Worm (Caenorhabditis elegans) whole organism, L3 larva: ENCODE results near the gene srt-48.
A peak's percentile ranks its signal among the peaks of the same experiment; 100 is the strongest.

Experiments
- ceh-82 ChIP-seq: fragments of 150-350 bp; optimal IDR thresholded peaks from 2 replicates; lab custom pipeline; 2014; ENCODE audit warnings: missing biosample characterization, missing genetic modification characterization
- fkh-2 ChIP-seq: fragments of 150-350 bp; optimal IDR thresholded peaks from 2 replicates; lab custom pipeline; 2014; ENCODE audit warnings: missing biosample characterization, missing genetic modification reagents, missing genetic modification characterization
- pha-4 ChIP-seq: fragments of 150-350 bp; optimal IDR thresholded peaks from 2 replicates; lab custom pipeline; 2014; ENCODE audit warnings: missing biosample characterization, missing genetic modification reagents, missing genetic modification characterization

DNA sequence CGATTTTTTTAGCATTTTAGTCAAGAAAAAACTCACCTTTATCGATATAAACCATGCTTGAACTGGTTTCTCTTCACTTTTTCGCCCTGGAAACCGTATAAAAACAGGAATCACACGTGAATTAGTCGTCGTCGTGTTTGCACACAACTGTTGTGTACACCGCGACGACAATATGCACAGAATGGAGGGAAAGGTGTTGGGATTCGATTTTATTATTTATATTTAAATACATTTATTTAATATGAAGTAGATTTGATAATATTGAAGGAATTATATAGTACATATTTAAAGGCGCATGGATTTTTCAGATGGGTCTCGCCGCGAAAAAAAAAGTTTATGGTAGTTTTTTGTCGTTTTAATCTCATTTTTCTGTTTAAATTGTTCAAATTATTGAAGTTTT is 39.8 kb downstream of the srt-48 start, which contains the start of gene Y41E3.8:
- TF ChIP-seq fkh-2 (tag; lab: Kevin White, UChicago) (no peak), ceh-82 (tag; lab: Kevin White, UChicago) (no peak), pha-4 (tag; lab: Kevin White, UChicago) (peak; percentile 64)
